Fruit fly (Drosophila melanogaster) Kc167 (cell line): ENCODE results near the gene CG3225.

Experiments
- Myc ChIP-seq: fragments of >200 bp; optimal IDR thresholded peaks from 2 replicates; lab custom pipeline; 2017; ENCODE audit warnings: missing external identifiers
- h ChIP-seq: fragments of >200 bp; optimal IDR thresholded peaks from 3 replicates; lab custom pipeline; 2018; ENCODE audit warnings: missing external identifiers
- insv ChIP-seq: fragments of >200 bp; optimal IDR thresholded peaks from 3 replicates; lab custom pipeline; 2018; ENCODE audit warnings: missing external identifiers
- psq ChIP-seq: fragments of >200 bp; optimal IDR thresholded peaks from 2 replicates; lab custom pipeline; 2017; ENCODE audit warnings: missing external identifiers
- ttk ChIP-seq: sonication (Bioruptor generic); optimal IDR thresholded peaks from 2 replicates; lab custom pipeline; 2017; ENCODE audit warnings: missing external identifiers

DNA sequence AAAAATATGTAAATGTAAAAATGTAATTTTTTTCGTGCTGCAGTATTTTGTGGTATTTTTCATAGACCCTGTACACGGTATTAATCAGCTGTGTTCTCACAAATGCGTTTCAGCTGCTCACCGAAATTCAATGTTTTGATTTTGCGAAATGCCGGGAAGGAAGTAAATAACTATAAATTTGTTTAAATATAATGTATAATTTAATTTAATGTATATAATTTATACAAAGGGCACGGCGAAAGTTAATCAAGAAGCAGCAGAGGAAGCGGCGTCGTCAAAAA lies 23.6 kb downstream of the CG3225 start, which contains the start of gene CG3294:
- no peak for TF ChIP-seq psq (lab: Kevin White, UChicago)
- no peak for TF ChIP-seq ttk
- no peak for TF ChIP-seq Myc (lab: Kevin White, UChicago)
- TF ChIP-seq insv, result no peak
- no peak for TF ChIP-seq h (lab: Kevin White, UChicago)
